Worm (Caenorhabditis elegans): ENCODE results near the gene ZK1320.2.

The ZK1320.2 gene

DNA sequence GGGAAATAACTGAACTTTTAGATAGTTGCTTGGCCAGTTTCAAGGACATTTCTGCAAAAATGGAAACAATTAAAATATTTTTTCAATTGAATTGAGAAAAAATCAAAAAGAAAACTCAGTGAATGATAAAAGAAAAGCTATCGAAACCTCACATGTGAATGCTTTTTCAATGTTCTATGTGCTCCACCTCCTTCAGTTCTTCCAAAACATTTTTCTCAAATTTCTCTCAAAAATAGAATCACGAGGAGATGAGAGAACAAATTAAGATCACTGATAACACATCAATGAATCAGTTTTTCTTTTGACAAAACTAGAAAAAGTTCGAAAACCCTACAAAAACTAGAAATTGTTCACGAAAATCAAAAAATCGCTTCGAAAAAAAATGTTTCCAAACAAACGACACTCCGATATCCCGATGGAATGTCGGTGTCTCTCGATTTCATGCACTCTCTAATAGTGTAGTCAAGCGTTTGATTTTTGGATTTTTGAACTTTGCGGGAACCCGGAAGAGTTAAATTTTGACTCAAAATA is 27.9 kb upstream of the ZK1320.2 start, which contains the start of gene ZK1320.9 (continued):
- no peak for TF ChIP-seq ceh-20 (GFP tag; IDR thresholded peaks at IDR 0.05)
- TF ChIP-seq lin-29 (GFP tag; IDR thresholded peaks at IDR 0.05): no peak
- TF ChIP-seq Y105C5A.15 (GFP tag; IDR thresholded peaks at IDR 0.05): no peak
- TF ChIP-seq dmd-9 (GFP tag; IDR thresholded peaks at IDR 0.05): no peak
- no peak for TF ChIP-seq zfp-3 (GFP tag; conservative IDR thresholded peaks at IDR 0.05)
- peak; percentile 83 for TF ChIP-seq T20F7.1 (GFP tag; optimal IDR thresholded peaks at IDR 0.05)
- no peak for TF ChIP-seq Y75B8A.6 (GFP tag; IDR thresholded peaks at IDR 0.05)
- peak; percentile 67 for TF ChIP-seq nhr-77 (tag; optimal IDR thresholded peaks at IDR 0.05)
- TF ChIP-seq Y48G9A.11 (GFP tag; IDR thresholded peaks at IDR 0.05): peak; percentile 52; the same call in 1 of the 2 replicates
- no peak for TF ChIP-seq ztf-11 (tag; optimal IDR thresholded peaks at IDR 0.05)
- TF ChIP-seq set-16 (GFP tag; IDR thresholded peaks at IDR 0.05): no peak
- TF ChIP-seq hlh-30 (tag; optimal IDR thresholded peaks at IDR 0.05; ENCODE audit: insufficient read depth): peak; percentile 48
- no peak for TF ChIP-seq ztf-7 (tag; optimal IDR thresholded peaks at IDR 0.05)
- no peak for TF ChIP-seq sdz-12 (GFP tag; optimal IDR thresholded peaks at IDR 0.05)
- TF ChIP-seq lin-13 (GFP tag; optimal IDR thresholded peaks at IDR 0.05): no peak
- no peak for TF ChIP-seq pha-4 (GFP tag; IDR thresholded peaks at IDR 0.05)
- peak; percentile 24 for TF ChIP-seq pha-4 (tag; optimal IDR thresholded peaks at IDR 0.05)
- no peak for TF ChIP-seq duxl-1 (tag; optimal IDR thresholded peaks at IDR 0.05; ENCODE audit: poor library complexity)
- no peak for TF ChIP-seq lir-3 (tag; optimal IDR thresholded peaks at IDR 0.05)
- TF ChIP-seq ama-1 (optimal IDR thresholded peaks at IDR 0.05): no peak

ce11 chrII:9684175-9684574 is 25.4 kb upstream of the ZK1320.2 start:
- no peak for TF ChIP-seq nhr-28 (tag; optimal IDR thresholded peaks at IDR 0.05)
- 0 out of 2 replicates have a peak, but pooled peaks have one; percentile 24 for TF ChIP-seq T26A8.4 (GFP tag; IDR thresholded peaks at IDR 0.05)
- TF ChIP-seq ceh-62 (tag; optimal IDR thresholded peaks at IDR 0.05): no peak
- TF ChIP-seq unc-62 (GFP tag; optimal IDR thresholded peaks at IDR 0.05 in 1 of 2): peak in 1 of 2 experiments; percentile 52
- no peak for TF ChIP-seq unc-62 (tag; optimal IDR thresholded peaks at IDR 0.05)

DNA sequence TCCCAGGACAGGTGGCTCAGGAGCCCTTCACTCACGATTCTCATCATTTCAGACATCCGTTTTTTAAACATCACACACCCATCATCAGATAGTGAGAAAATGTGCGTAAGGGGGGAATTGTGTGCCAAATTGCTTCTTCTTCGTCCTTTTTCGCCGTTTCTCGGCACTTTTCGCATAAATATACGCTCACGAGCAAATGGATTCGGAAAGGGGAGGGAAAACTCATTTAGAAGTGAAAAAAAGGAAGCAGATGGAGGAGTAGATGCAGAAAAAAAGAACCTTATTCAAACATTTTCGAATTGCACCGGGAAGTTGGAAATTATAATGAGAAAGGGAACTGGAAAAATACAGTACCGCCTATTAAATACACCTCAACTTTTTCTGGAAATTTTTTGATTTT is 23.2 kb upstream of the ZK1320.2 start:
- TF ChIP-seq fkh-10 (GFP tag; optimal IDR thresholded peaks at IDR 0.05) (peak; percentile 18), T26A8.4 (GFP tag; IDR thresholded peaks at IDR 0.05) (no peak)

ce11 chrII:9680493-9680892 is 21.7 kb upstream of the ZK1320.2 start, which contains the start of gene ZK1320.13:
ZK1320.13 (plus strand) TSS chrII:9680793.
- no peak for TF ChIP-seq hif-1 (tag; optimal IDR thresholded peaks at IDR 0.05)
- TF ChIP-seq hlh-11 (tag; optimal IDR thresholded peaks at IDR 0.05): no peak
- TF ChIP-seq vab-7 (GFP tag; IDR thresholded peaks at IDR 0.05): no peak
- no peak for TF ChIP-seq duxl-1 (tag; optimal IDR thresholded peaks at IDR 0.05; ENCODE audit: poor library complexity)
- no peak for TF ChIP-seq nhr-6 (tag; optimal IDR thresholded peaks at IDR 0.05)
- TF ChIP-seq egl-27 (tag; optimal IDR thresholded peaks at IDR 0.05): no peak
- TF ChIP-seq nhr-237 (tag; optimal IDR thresholded peaks at IDR 0.05): no peak
- TF ChIP-seq madf-9 (GFP tag; conservative IDR thresholded peaks at IDR 0.05): no peak
- TF ChIP-seq dve-1 (tag; optimal IDR thresholded peaks at IDR 0.05; ENCODE audit: insufficient read depth): no peak
- no peak for TF ChIP-seq sdz-12 (GFP tag; optimal IDR thresholded peaks at IDR 0.05)
- TF ChIP-seq ceh-20 (GFP tag; IDR thresholded peaks at IDR 0.05): no peak
- no peak for TF ChIP-seq fkh-10 (GFP tag; optimal IDR thresholded peaks at IDR 0.05)
- no peak for TF ChIP-seq Y5F2A.4 (GFP tag; optimal IDR thresholded peaks at IDR 0.05)
- TF ChIP-seq ama-1 (optimal IDR thresholded peaks at IDR 0.05): no peak
- no peak for TF ChIP-seq dmd-9 (GFP tag; IDR thresholded peaks at IDR 0.05)
- no peak for TF ChIP-seq zfp-3 (GFP tag; conservative IDR thresholded peaks at IDR 0.05)
- no peak for TF ChIP-seq mxl-2 (GFP tag; conservative IDR thresholded peaks at IDR 0.05)
- no peak for TF ChIP-seq F44E2.7 (GFP tag; IDR thresholded peaks at IDR 0.05)

All from whole organism, L4 larva.